Worm (Caenorhabditis elegans): Measurements from ENCODE around the gene ddo-1.

ddo-1 gene

ce11 chrV:17746959-17747358, 30.1 kb downstream of the ddo-1 start, which contains the start of gene twk-36:
TSS of gene twk-36 (minus strand) at chrV:17747059.
- no peak for TF ChIP-seq zim-3 (tag; optimal IDR thresholded peaks at IDR 0.05)
- no peak for TF ChIP-seq F23B12.7 (tag; optimal IDR thresholded peaks at IDR 0.05; ENCODE audit: insufficient read depth)
- TF ChIP-seq xnd-1 (tag; optimal IDR thresholded peaks at IDR 0.05): no peak
- no peak for TF ChIP-seq somi-1 (GFP tag; optimal IDR thresholded peaks at IDR 0.05)
- no peak for TF ChIP-seq atf-7 (tag; optimal IDR thresholded peaks at IDR 0.05)
- TF ChIP-seq hmg-1.2 (GFP tag; IDR thresholded peaks at IDR 0.05): no peak
- no peak for TF ChIP-seq madf-10 (tag; optimal IDR thresholded peaks at IDR 0.05)
- TF ChIP-seq T07F8.4 (tag; optimal IDR thresholded peaks at IDR 0.05): no peak
- no peak for TF ChIP-seq athp-1 (tag; optimal IDR thresholded peaks at IDR 0.05)
- TF ChIP-seq snpc-1.1 (tag; optimal IDR thresholded peaks at IDR 0.05; ENCODE audit: insufficient read depth): no peak
- no peak for TF ChIP-seq egrh-3 (GFP tag; IDR thresholded peaks at IDR 0.05)
- TF ChIP-seq F52B5.7 (tag; optimal IDR thresholded peaks at IDR 0.05): no peak
- no peak for TF ChIP-seq ceh-27 (GFP tag; optimal IDR thresholded peaks at IDR 0.05)
- no peak for TF ChIP-seq dox-1 (GFP tag; IDR thresholded peaks at IDR 0.05)

DNA sequence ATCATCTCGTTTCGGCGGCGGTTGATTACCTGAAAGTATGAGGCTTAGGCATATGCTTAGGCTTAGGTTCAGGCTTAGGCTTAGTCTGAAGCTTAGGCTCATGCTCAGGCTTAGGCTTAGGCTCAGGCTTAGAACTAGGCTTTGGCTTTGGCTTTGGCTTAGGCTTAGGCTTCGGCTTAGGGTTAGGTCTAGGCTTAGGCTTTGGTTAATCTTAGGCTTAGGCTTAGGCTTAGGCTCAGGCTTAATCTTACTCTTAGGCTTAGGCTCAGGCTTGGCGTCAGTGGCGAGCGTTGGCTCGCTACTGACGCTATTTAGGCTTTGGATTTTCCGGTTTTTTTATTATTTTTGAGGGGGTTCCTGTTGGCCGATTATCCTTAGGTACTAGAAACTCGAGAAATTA, 33.2 kb downstream of the ddo-1 start:
- TF ChIP-seq lir-1 (GFP tag; conservative IDR thresholded peaks at IDR 0.05): no peak
- TF ChIP-seq efl-1 (GFP tag; optimal IDR thresholded peaks at IDR 0.05): no peak
- no peak for TF ChIP-seq F23B12.7 (tag; optimal IDR thresholded peaks at IDR 0.05; ENCODE audit: insufficient read depth)
- TF ChIP-seq ZK185.1 (tag; optimal IDR thresholded peaks at IDR 0.05; ENCODE audit: poor library complexity, severe bottlenecking): no peak
- TF ChIP-seq mel-28 (tag; optimal IDR thresholded peaks at IDR 0.05; ENCODE audit: borderline replicate concordance): no peak
- no peak for TF ChIP-seq hmg-1.2 (GFP tag; IDR thresholded peaks at IDR 0.05)

ce11 chrV:17739801-17740200, 37.2 kb downstream of the ddo-1 start, which contains the start of gene cutl-4:
TSS of gene cutl-4 (minus strand) at chrV:17739901.
- no peak for TF ChIP-seq tbx-9 (tag; optimal IDR thresholded peaks at IDR 0.05; ENCODE audit: borderline replicate concordance)
- TF ChIP-seq ama-1 (optimal IDR thresholded peaks at IDR 0.05): no peak
- TF ChIP-seq ama-1 (GFP tag; optimal IDR thresholded peaks at IDR 0.05): no peak
- no peak for TF ChIP-seq somi-1 (GFP tag; optimal IDR thresholded peaks at IDR 0.05)
- TF ChIP-seq nhr-120 (GFP tag; IDR thresholded peaks at IDR 0.05): no peak
- TF ChIP-seq F10E7.11 (tag; optimal IDR thresholded peaks at IDR 0.05): no peak

ce11 chrV:17732516-17732915, 44.5 kb downstream of the ddo-1 start, which contains the start of gene twk-42:
TSS of gene twk-42 (minus strand) at chrV:17732616.
- TF ChIP-seq lin-26 (GFP tag; IDR thresholded peaks at IDR 0.05): no peak
- TF ChIP-seq egl-18 (GFP tag; IDR thresholded peaks at IDR 0.05): no peak
- TF ChIP-seq rec-8 (tag; optimal IDR thresholded peaks at IDR 0.05): no peak
- TF ChIP-seq tlf-1 (GFP tag; optimal IDR thresholded peaks at IDR 0.05): no peak
- no peak for TF ChIP-seq egl-44 (GFP tag; IDR thresholded peaks at IDR 0.05)
- no peak for TF ChIP-seq attf-5 (GFP tag; optimal IDR thresholded peaks at IDR 0.05)
- no peak for TF ChIP-seq lin-35 (GFP tag; optimal IDR thresholded peaks at IDR 0.05)
- no peak for TF ChIP-seq mxl-1 (tag; optimal IDR thresholded peaks at IDR 0.05)
- TF ChIP-seq ama-1 (optimal IDR thresholded peaks at IDR 0.05): no peak
- no peak for TF ChIP-seq ama-1 (GFP tag; optimal IDR thresholded peaks at IDR 0.05)
- no peak for TF ChIP-seq nhr-27 (tag; optimal IDR thresholded peaks at IDR 0.05)
- TF ChIP-seq akir-1 (GFP tag; optimal IDR thresholded peaks at IDR 0.05): no peak
- no peak for TF ChIP-seq ztf-22 (GFP tag; optimal IDR thresholded peaks at IDR 0.05)
- TF ChIP-seq dpff-1 (tag; optimal IDR thresholded peaks at IDR 0.05): no peak
- no peak for TF ChIP-seq F33H1.4 (GFP tag; IDR thresholded peaks at IDR 0.05)
- no peak for TF ChIP-seq bed-1 (GFP tag; IDR thresholded peaks at IDR 0.05)
- TF ChIP-seq sea-2 (GFP tag; IDR thresholded peaks at IDR 0.05): no peak
- no peak for TF ChIP-seq ztf-6 (GFP tag; IDR thresholded peaks at IDR 0.05)
- no peak for TF ChIP-seq nhr-90 (tag; optimal IDR thresholded peaks at IDR 0.05)
- no peak for TF ChIP-seq hlh-26 (GFP tag; conservative IDR thresholded peaks at IDR 0.05)
- TF ChIP-seq aptf-2 (GFP tag; conservative IDR thresholded peaks at IDR 0.05): no peak
